Fruit fly (Drosophila melanogaster): ENCODE data around the gene Irp-1A.
A peak's percentile ranks its signal among the peaks of the same experiment; 100 is the strongest.

The Irp-1A gene

DNA sequence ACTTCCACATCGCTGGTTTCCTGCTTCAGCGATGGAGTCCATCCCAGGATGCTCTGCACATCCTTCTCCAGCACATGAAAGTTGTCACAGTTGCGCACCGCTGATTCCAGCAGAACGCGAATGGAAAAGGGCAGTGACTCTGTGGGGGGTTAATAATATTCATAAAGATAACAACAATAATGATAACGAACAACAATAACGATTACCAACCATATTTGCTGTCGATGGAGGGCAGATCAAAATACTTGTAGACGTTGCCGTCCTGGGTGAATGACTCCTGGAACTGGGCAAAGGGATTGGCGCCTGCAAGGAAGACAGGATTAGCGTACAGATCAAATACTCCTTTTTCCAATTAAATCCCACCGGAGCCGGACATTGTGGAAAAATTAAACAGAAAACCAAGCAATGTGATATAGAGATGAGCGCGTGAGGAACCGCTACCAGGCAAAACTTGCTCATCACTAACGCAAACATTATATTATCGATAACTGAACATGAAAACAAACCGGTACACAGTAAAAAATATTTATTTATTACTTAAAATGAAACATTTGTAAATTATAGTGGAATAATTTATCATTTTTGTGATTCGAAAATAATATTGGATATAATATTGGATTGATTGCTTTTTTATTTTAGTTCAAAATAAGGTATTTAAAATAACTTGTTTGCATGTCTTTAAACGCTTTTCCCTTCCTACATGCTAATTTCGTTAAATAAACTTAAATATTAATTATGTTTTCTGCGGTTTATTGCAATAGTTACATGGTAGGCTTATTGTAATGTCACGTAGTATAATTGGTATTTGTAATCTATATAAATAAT is at the start of gene Irp-1A:
Gene Irp-1A, minus strand, starts transcription at position 439 of the 825 bp plus-strand sequence.
- TF ChIP-seq Kr (GFP tag; optimal IDR thresholded peaks at IDR 0.05) (no peak), Ssrp (tag; optimal IDR thresholded peaks at IDR 0.05) (peak; percentile 66), Stat92E (GFP tag; optimal IDR thresholded peaks at IDR 0.05) (no peak), CG18599 (GFP tag; optimal IDR thresholded peaks at IDR 0.05) (peak; percentile 77), Dref (GFP tag; IDR thresholded peaks at IDR 0.05) (peak; percentile 81), Usf (GFP tag; optimal IDR thresholded peaks at IDR 0.05) (peak; percentile 13), CG13424 (tag; optimal IDR thresholded peaks at IDR 0.05) (peak; percentile 81), CG9932 (GFP tag; IDR thresholded peaks at IDR 0.05) (peak; percentile 84), zen (tag; optimal IDR thresholded peaks at IDR 0.05) (peak; percentile 57), inv (GFP tag; IDR thresholded peaks at IDR 0.05; ENCODE audit: partially characterized antibody) (peak; percentile 72), Ptx1 (GFP tag; IDR thresholded peaks at IDR 0.05) (peak; percentile 80), sna (GFP tag; IDR thresholded peaks at IDR 0.05; ENCODE audit: partially characterized antibody) (peak; percentile 78), CG6854 (GFP tag; optimal IDR thresholded peaks at IDR 0.05) (peak; percentile 14), Ets65A (GFP tag) (no peak), Hand (GFP tag; optimal IDR thresholded peaks at IDR 0.05) (peak; percentile 60), gcm2 (GFP tag; optimal IDR thresholded peaks at IDR 0.05) (peak; percentile 3), CG4360 (GFP tag; IDR thresholded peaks at IDR 0.05) (peak; percentile 5; the same call in 1 of the 2 replicates), Scr (GFP tag; IDR thresholded peaks at IDR 0.05; ENCODE audit: partially characterized antibody) (peak; percentile 90), lov (optimal IDR thresholded peaks at IDR 0.05) (no peak), lov (GFP tag; IDR thresholded peaks at IDR 0.05) (0 out of 3 replicates have a peak, but pooled peaks have one; percentile 57), bigmax (GFP tag; optimal IDR thresholded peaks at IDR 0.05) (no peak), pnt (GFP tag; optimal IDR thresholded peaks at IDR 0.05) (no peak), CkIIα-i1 (GFP tag; IDR thresholded peaks at IDR 0.05) (no peak), ato (GFP tag; IDR thresholded peaks at IDR 0.05; ENCODE audit: partially characterized antibody) (peak; percentile 41), CG6765 (GFP tag; optimal IDR thresholded peaks at IDR 0.05) (peak; percentile 58), CG11723 (GFP tag; optimal IDR thresholded peaks at IDR 0.05) (no peak), NfI (GFP tag; optimal IDR thresholded peaks at IDR 0.05) (peak; percentile 62), danr (GFP tag; IDR thresholded peaks at IDR 0.05) (no peak), sd (tag; optimal IDR thresholded peaks at IDR 0.05) (peak; percentile 51), CG8359 (GFP tag; optimal IDR thresholded peaks at IDR 0.05; ENCODE audit: borderline replicate concordance) (no peak), CG12071 (GFP tag; optimal IDR thresholded peaks at IDR 0.05) (no peak), otp (GFP tag; IDR thresholded peaks at IDR 0.05) (no peak), CG17912 (GFP tag; optimal IDR thresholded peaks at IDR 0.05) (no peak), CG8388 (GFP tag; optimal IDR thresholded peaks at IDR 0.05) (peak; percentile 76), Elba2 (GFP tag; optimal IDR thresholded peaks at IDR 0.05) (no peak), vnd (GFP tag; IDR thresholded peaks at IDR 0.05; ENCODE audit: partially characterized antibody) (peak; percentile 74; the same call in 2 of the 3 replicates), CoRest (tag; optimal IDR thresholded peaks at IDR 0.05) (peak; percentile 83), CG8765 (GFP tag; IDR thresholded peaks at IDR 0.05) (no peak), CG4424 (GFP tag; optimal IDR thresholded peaks at IDR 0.05) (peak; percentile 74), vfl (GFP tag; optimal IDR thresholded peaks at IDR 0.05) (peak; percentile 23), E2f2 (GFP tag; IDR thresholded peaks at IDR 0.05) (peak; percentile 60), Taf1 (GFP tag; IDR thresholded peaks at IDR 0.05) (0 out of 2 replicates have a peak, but pooled peaks have one; percentile 26), rib (GFP tag; IDR thresholded peaks at IDR 0.05) (0 out of 2 replicates have a peak, but pooled peaks have one; percentile 17), Eip74EF (GFP tag; optimal IDR thresholded peaks at IDR 0.05) (peak in 1 of 2 experiments; percentile 73), fd3F (GFP tag; optimal IDR thresholded peaks at IDR 0.05) (peak; percentile 53), TFAM (GFP tag; optimal IDR thresholded peaks at IDR 0.05) (no peak), CG16863 (GFP tag; optimal IDR thresholded peaks at IDR 0.05) (peak; percentile 22), ftz-f1 (GFP tag; optimal IDR thresholded peaks at IDR 0.05) (no peak)
